Worm (Caenorhabditis elegans) whole organism, L4 larva: ENCODE measurements around the gene hsd-3.

Source experiments
- Y48G9A.11 ChIP-seq: fragments of 200-800 bp; sonication (Bioruptor generic); IDR thresholded peaks from 2 replicates; pipeline ENCODE4 v1.3.6; 2022; ENCODE audit warnings: missing genetic modification reagents, missing genetic modification characterization, missing compliant biosample characterization
- ZK546.5 ChIP-seq, 2 experiments: sonication (generic microtip); optimal IDR thresholded peaks; 2 replicates each; lab custom pipeline; 2017; ENCODE audit warnings: missing biosample characterization in 2 of 2, missing genetic modification characterization in 2 of 2
- aha-1 ChIP-seq: fragments of 150-350 bp; peaks from one replicate; lab custom pipeline; 2014; ENCODE audit warnings: missing biosample characterization, missing genetic modification characterization
- aly-2 ChIP-seq: sonication (generic microtip); optimal IDR thresholded peaks from 2 replicates; lab custom pipeline; 2018; ENCODE audit warnings: missing biosample characterization, missing genetic modification characterization
- ceh-28 ChIP-seq: fragments of 150-350 bp; optimal IDR thresholded peaks from 2 replicates; lab custom pipeline; 2014; ENCODE audit warnings: missing biosample characterization, missing genetic modification reagents, missing genetic modification characterization
- ceh-82 ChIP-seq: sonication (generic microtip); optimal IDR thresholded peaks from 2 replicates; lab custom pipeline; 2017; ENCODE audit warnings: missing biosample characterization, missing genetic modification characterization
- ces-1 ChIP-seq: fragments of 150-350 bp; sonication (generic microtip); optimal IDR thresholded peaks from 4 replicates; lab custom pipeline; 2014; ENCODE audit warnings: missing biosample characterization, missing genetic modification reagents, missing genetic modification characterization
- cey-2 ChIP-seq: sonication (generic microtip); optimal IDR thresholded peaks from 3 replicates; lab custom pipeline; 2017; ENCODE audit warnings: missing genetic modification characterization, mild to moderate bottlenecking, missing compliant biosample characterization, antibody characterized with exemption, borderline replicate concordance; ENCODE audit not compliant: insufficient read depth
- ctbp-1 ChIP-seq: fragments of 200-800 bp; sonication (Bioruptor generic); IDR thresholded peaks from 2 replicates; pipeline ENCODE4 v1.3.6; 2022; ENCODE audit warnings: missing genetic modification reagents, missing genetic modification characterization, missing compliant biosample characterization
- daf-12 ChIP-seq: fragments of 150-350 bp; optimal IDR thresholded peaks from 2 replicates; lab custom pipeline; 2014; ENCODE audit warnings: missing biosample characterization, missing genetic modification reagents, missing genetic modification characterization
- daf-16 ChIP-seq, 3 experiments: sonication (generic microtip); optimal IDR thresholded peaks; 2 replicates each; lab custom pipeline; 2016 to 2017; ENCODE audit warnings: missing genetic modification characterization in 3 of 3, missing genetic modification reagents in 3 of 3, mild to moderate bottlenecking in 2 of 3, missing compliant biosample characterization in 2 of 3, missing biosample characterization in 1 of 3, moderate library complexity in 1 of 3
- dmd-6 ChIP-seq: fragments of 200-800 bp; sonication (Bioruptor generic); IDR thresholded peaks from 2 replicates; pipeline ENCODE4 v1.3.6; 2022; ENCODE audit warnings: missing genetic modification reagents, missing genetic modification characterization, missing compliant biosample characterization
- dpl-1 ChIP-seq: fragments of 150-350 bp; optimal IDR thresholded peaks from 2 replicates; lab custom pipeline; 2014; ENCODE audit warnings: missing biosample characterization, missing genetic modification reagents, missing genetic modification characterization
- dve-1 ChIP-seq: sonication (generic microtip); optimal IDR thresholded peaks from 2 replicates; lab custom pipeline; 2017; ENCODE audit warnings: antibody characterized with exemption, mild to moderate bottlenecking, missing genetic modification characterization, missing compliant biosample characterization; ENCODE audit not compliant: insufficient read depth
- egl-27 ChIP-seq: sonication (generic microtip); optimal IDR thresholded peaks from 3 replicates; lab custom pipeline; 2017; ENCODE audit warnings: missing biosample characterization, missing genetic modification reagents, missing genetic modification characterization
- fos-1 ChIP-seq: fragments of 150-350 bp; optimal IDR thresholded peaks from 2 replicates; lab custom pipeline; 2014; ENCODE audit warnings: missing biosample characterization, missing genetic modification characterization
- gei-8 ChIP-seq: fragments of 200-800 bp; sonication (Bioruptor generic); optimal IDR thresholded peaks from 2 replicates; lab custom pipeline; 2018; ENCODE audit warnings: mild to moderate bottlenecking, missing genetic modification characterization, missing compliant biosample characterization
- hlh-11 ChIP-seq: fragments of 200-800 bp; sonication (Bioruptor generic); optimal IDR thresholded peaks from 2 replicates; lab custom pipeline; 2018; ENCODE audit warnings: mild to moderate bottlenecking, missing genetic modification characterization, missing compliant biosample characterization
- hlh-30 ChIP-seq: sonication (generic microtip); optimal IDR thresholded peaks from 2 replicates; lab custom pipeline; 2017; ENCODE audit warnings: antibody characterized with exemption, mild to moderate bottlenecking, missing genetic modification characterization, missing compliant biosample characterization; ENCODE audit not compliant: insufficient read depth
- hmg-1.1 ChIP-seq: fragments of 200-800 bp; sonication (Bioruptor generic); IDR thresholded peaks from 2 replicates; pipeline ENCODE4 v1.3.6; 2022; ENCODE audit warnings: missing genetic modification reagents, missing genetic modification characterization, missing compliant biosample characterization
- lin-13 ChIP-seq: fragments of 150-350 bp; optimal IDR thresholded peaks from 2 replicates; lab custom pipeline; 2014; ENCODE audit warnings: missing biosample characterization, missing genetic modification reagents, missing genetic modification characterization
- lin-15B ChIP-seq: fragments of 150-350 bp; sonication (generic microtip); optimal IDR thresholded peaks from 3 replicates; lab custom pipeline; 2014; ENCODE audit warnings: missing biosample characterization, missing genetic modification characterization
- madf-5 ChIP-seq, 2 experiments: fragments of 200-800 bp; sonication (Bioruptor generic); IDR thresholded peaks; 2 replicates each; pipeline ENCODE4 v1.3.6; 2022; ENCODE audit warnings: missing compliant biosample characterization in 2 of 2, missing genetic modification characterization in 2 of 2
- mep-1 ChIP-seq: fragments of 150-350 bp; sonication (generic microtip); optimal IDR thresholded peaks from 3 replicates; lab custom pipeline; 2014; ENCODE audit warnings: missing biosample characterization, missing genetic modification characterization
- mxl-3 ChIP-seq: fragments of 200-800 bp; sonication (Bioruptor generic); optimal IDR thresholded peaks from 2 replicates; lab custom pipeline; 2018; ENCODE audit warnings: mild to moderate bottlenecking, missing genetic modification characterization, missing compliant biosample characterization
- nhr-11 ChIP-seq: fragments of 150-350 bp; optimal IDR thresholded peaks from 2 replicates; lab custom pipeline; 2014; ENCODE audit warnings: missing biosample characterization, missing genetic modification characterization
- nhr-28 ChIP-seq: fragments of 150-350 bp; optimal IDR thresholded peaks from 2 replicates; lab custom pipeline; 2014; ENCODE audit warnings: missing biosample characterization, missing genetic modification characterization
- nhr-42 ChIP-seq: fragments of 200-800 bp; sonication (Bioruptor generic); IDR thresholded peaks from 2 replicates; pipeline ENCODE4 v1.3.6; 2022; ENCODE audit warnings: missing genetic modification characterization, missing compliant biosample characterization
- nhr-77 ChIP-seq: fragments of 150-350 bp; optimal IDR thresholded peaks from 2 replicates; lab custom pipeline; 2014; ENCODE audit warnings: missing biosample characterization, missing genetic modification characterization
- php-3 ChIP-seq: fragments of 200-800 bp; sonication (Bioruptor generic); IDR thresholded peaks from 2 replicates; pipeline ENCODE4 v1.3.6; 2022; ENCODE audit warnings: missing genetic modification reagents, missing genetic modification characterization, missing compliant biosample characterization
- pqm-1 ChIP-seq: sonication (generic microtip); optimal IDR thresholded peaks from 2 replicates; lab custom pipeline; 2017; ENCODE audit warnings: missing biosample characterization, missing genetic modification characterization
- rbr-2 ChIP-seq: sonication (generic microtip); optimal IDR thresholded peaks from 2 replicates; lab custom pipeline; 2016; ENCODE audit warnings: missing genotype, missing genetic modification characterization, missing compliant biosample characterization
- set-16 ChIP-seq: fragments of 200-800 bp; sonication (Bioruptor generic); IDR thresholded peaks from 2 replicates; pipeline ENCODE4 v1.3.6; 2022; ENCODE audit warnings: missing genetic modification reagents, missing genetic modification characterization, missing compliant biosample characterization
- snpc-1.2 ChIP-seq: fragments of 200-800 bp; sonication (Bioruptor generic); IDR thresholded peaks from 2 replicates; pipeline ENCODE4 v1.3.6; 2022; ENCODE audit warnings: missing genetic modification reagents, missing genetic modification characterization, missing compliant biosample characterization
- spr-3 ChIP-seq: fragments of 200-800 bp; sonication (Bioruptor generic); optimal IDR thresholded peaks from 2 replicates; lab custom pipeline; 2018; ENCODE audit warnings: mild to moderate bottlenecking, missing genetic modification characterization, missing compliant biosample characterization
- tra-1 ChIP-seq: fragments of 200-800 bp; sonication (Bioruptor generic); IDR thresholded peaks from 2 replicates; pipeline ENCODE4 v1.3.6; 2022; ENCODE audit warnings: missing genetic modification reagents, missing genetic modification characterization, missing compliant biosample characterization
- unc-130 ChIP-seq: sonication (generic microtip); optimal IDR thresholded peaks from 2 replicates; lab custom pipeline; 2016; ENCODE audit warnings: missing genetic modification reagents, missing genetic modification characterization, missing compliant biosample characterization
- unc-39 ChIP-seq: sonication (generic microtip); optimal IDR thresholded peaks from 2 replicates; lab custom pipeline; 2017; ENCODE audit warnings: missing biosample characterization, missing genetic modification characterization
- unc-62 ChIP-seq, 3 experiments: fragments of 150-350 bp in 1 of 3; sonication (generic microtip); optimal IDR thresholded peaks in 2 of 3; peaks in 1 of 3; 1 replicate in 1 of 3; 2 replicates in 2 of 3; lab custom pipeline; 2014 to 2017; ENCODE audit warnings: missing biosample characterization in 3 of 3, missing genetic modification characterization in 3 of 3, missing genetic modification reagents in 3 of 3, missing genotype in 1 of 3
- zfp-2 ChIP-seq: sonication (generic microtip); optimal IDR thresholded peaks from 2 replicates; lab custom pipeline; 2016; ENCODE audit warnings: mild to moderate bottlenecking, missing genetic modification characterization, missing compliant biosample characterization
- zip-11 ChIP-seq: fragments of 200-800 bp; sonication (Bioruptor generic); IDR thresholded peaks from 2 replicates; pipeline ENCODE4 v1.3.6; 2022; ENCODE audit warnings: missing genetic modification characterization, missing compliant biosample characterization

hsd-3 gene

ce11 chrX:5013826-5014225 is 4.7 kb downstream of the hsd-3 start, which contains the start of gene ZC449.7 (continued):
- peak; percentile 59 for TF ChIP-seq aha-1 (tag; lab: Kevin White, UChicago)
- peak; percentile 30; the same call in 1 of the 2 replicates for TF ChIP-seq dmd-6 (GFP tag; lab: Robert Waterston, UW)
- no peak for TF ChIP-seq aly-2
- TF ChIP-seq nhr-42 (GFP tag; lab: Robert Waterston, UW), result no peak

DNA sequence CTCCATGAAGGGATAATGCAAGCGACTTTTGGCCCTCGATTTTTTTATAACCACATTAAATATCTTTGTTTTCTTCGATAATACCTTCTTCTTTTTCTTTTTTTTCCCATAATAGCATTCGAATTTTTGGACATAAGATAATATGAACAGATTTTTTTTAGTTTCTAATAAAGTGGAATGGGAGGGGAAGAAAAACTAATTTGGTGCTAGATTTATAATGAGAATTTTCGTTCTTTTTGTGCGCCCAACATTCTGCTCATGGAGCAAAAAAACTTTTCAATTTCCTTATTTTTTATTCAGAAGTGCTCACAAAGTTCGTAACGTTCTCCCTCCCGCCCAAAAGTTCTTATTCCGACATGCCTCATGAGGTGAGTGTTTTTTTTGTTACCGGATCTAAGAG is 6.7 kb downstream of the hsd-3 start, which contains the start of gene ZC449.8:
TSS of gene ZC449.8 (plus strand) at position 301 of the 400 bp plus-strand sequence.
- TF ChIP-seq ctbp-1 (GFP tag; lab: Robert Waterston, UW) (no peak), egl-27 (tag; lab: Kevin White, UChicago) (no peak), spr-3 (GFP tag; lab: Kevin White, UChicago) (no peak), snpc-1.2 (GFP tag; lab: Robert Waterston, UW) (no peak), ceh-82 (tag; lab: Kevin White, UChicago) (no peak), fos-1 (no peak), hmg-1.1 (GFP tag; lab: Robert Waterston, UW) (no peak), set-16 (GFP tag; lab: Robert Waterston, UW) (no peak), php-3 (GFP tag; lab: Robert Waterston, UW) (no peak), madf-5 (GFP tag; IDR thresholded peaks at IDR 0.05; lab: Robert Waterston, UW) (no peak), cey-2 (tag; lab: Kevin White, UChicago) (no peak)

DNA sequence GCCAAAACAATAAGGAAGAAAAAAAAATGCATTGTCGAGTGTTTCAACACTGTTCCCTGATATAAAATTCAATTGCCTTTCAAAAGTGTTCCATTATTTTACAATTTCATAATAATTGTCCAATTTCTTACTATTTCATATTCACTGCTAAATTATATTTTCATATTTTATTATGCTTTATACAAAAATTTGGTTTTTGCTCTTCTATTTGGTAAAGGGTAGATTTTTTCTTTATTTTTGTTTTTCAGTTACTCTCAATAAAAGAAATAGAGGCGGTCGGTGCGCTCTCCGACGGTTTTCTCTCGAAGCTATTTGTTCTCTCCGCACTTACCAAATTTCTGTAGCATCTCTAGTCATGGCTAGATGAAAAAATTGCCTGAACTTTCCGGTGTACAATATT is 8.5 kb downstream of the hsd-3 start, which contains the start of gene sek-3:
TSS of gene sek-3 (plus strand) at position 301 of the 400 bp plus-strand sequence.
- no peak for TF ChIP-seq aha-1 (tag; lab: Kevin White, UChicago)
- no peak for TF ChIP-seq lin-15B (tag; lab: Kevin White, UChicago)
- TF ChIP-seq nhr-42 (GFP tag; lab: Robert Waterston, UW), result no peak
- TF ChIP-seq unc-39 (tag; lab: Kevin White, UChicago), result no peak
- no peak for TF ChIP-seq daf-12 (tag; lab: Kevin White, UChicago)
- TF ChIP-seq nhr-11 (tag; lab: Kevin White, UChicago), result no peak
- no peak for TF ChIP-seq zip-11 (GFP tag; lab: Robert Waterston, UW)
- TF ChIP-seq cey-2 (tag; lab: Kevin White, UChicago), result no peak
- no peak for TF ChIP-seq ZK546.5 (tag; optimal IDR thresholded peaks at IDR 0.05; lab: Kevin White, UChicago)
- no peak for TF ChIP-seq ces-1 (GFP tag; lab: Kevin White, UChicago)

ce11 chrX:5018062-5018653 is 9.1 kb downstream of the hsd-3 start:
- TF ChIP-seq unc-130 (GFP tag; lab: Kevin White, UChicago) (no peak), nhr-11 (tag; lab: Kevin White, UChicago) (peak; percentile 23), lin-13 (GFP tag; lab: Kevin White, UChicago) (peak; percentile 30), zfp-2 (no peak), dpl-1 (GFP tag; lab: Kevin White, UChicago) (peak; percentile 10), nhr-28 (tag; lab: Kevin White, UChicago) (peak; percentile 20), nhr-77 (tag; lab: Kevin White, UChicago) (peak; percentile 19), pqm-1 (tag; lab: Kevin White, UChicago) (peak; percentile 61), mxl-3 (GFP tag; lab: Kevin White, UChicago) (peak; percentile 34), rbr-2 (peak; percentile 17), hlh-11 (tag; lab: Kevin White, UChicago) (peak; percentile 53), Y48G9A.11 (no peak), dve-1 (peak; percentile 42), dmd-6 (GFP tag; lab: Robert Waterston, UW) (peak; percentile 47; the same call in 1 of the 2 replicates), php-3 (GFP tag; lab: Robert Waterston, UW) (peak; percentile 87), mep-1 (tag; lab: Kevin White, UChicago) (peak; percentile 40), hlh-30 (tag; lab: Kevin White, UChicago) (peak; percentile 2), gei-8 (GFP tag; lab: Kevin White, UChicago) (no peak), set-16 (GFP tag; lab: Robert Waterston, UW) (no peak), daf-16 (GFP tag; optimal IDR thresholded peaks at IDR 0.05; lab: Kevin White, UChicago) (no peak), daf-16 (tag; optimal IDR thresholded peaks at IDR 0.05; lab: Kevin White, UChicago) (peak; percentile 71), ceh-28 (tag; lab: Kevin White, UChicago) (peak; percentile 28), unc-62 (GFP tag; optimal IDR thresholded peaks at IDR 0.05 in 1 of 2; lab: Kevin White, UChicago) (peak in 1 of 2 experiments; percentile 24), unc-62 (tag; optimal IDR thresholded peaks at IDR 0.05; lab: Kevin White, UChicago) (no peak), tra-1 (GFP tag; lab: Robert Waterston, UW) (no peak)
